Fruit fly (Drosophila melanogaster) whole organism, embryonic: ENCODE results near the gene CG31010.
A peak's percentile ranks its signal among the peaks of the same experiment; 100 is the strongest.

Experiments used
- B-H2 ChIP-seq: fragments of 200-800 bp; sonication (Bioruptor generic); optimal IDR thresholded peaks from 2 replicates; lab custom pipeline; 2018; ENCODE audit warnings: missing biosample characterization, mild to moderate bottlenecking, missing genetic modification characterization
- C15 ChIP-seq: fragments of 200-800 bp; sonication (Bioruptor generic); IDR thresholded peaks from 3 replicates; pipeline ENCODE4 v1.3.6; 2022; ENCODE audit warnings: missing biosample characterization, missing genetic modification characterization
- CG10147 ChIP-seq: fragments of 200-800 bp; sonication (Bioruptor generic); optimal IDR thresholded peaks from 2 replicates; lab custom pipeline; 2019; ENCODE audit warnings: missing biosample characterization, mild to moderate bottlenecking, missing genetic modification characterization, moderate library complexity
- CG10366 ChIP-seq: fragments of 200-800 bp; sonication (Bioruptor generic); IDR thresholded peaks from 2 replicates; pipeline ENCODE4 v1.3.6; 2022; ENCODE audit warnings: missing biosample characterization, missing genetic modification characterization
- CG10462 ChIP-seq: fragments of 200-800 bp; sonication (Bioruptor generic); optimal IDR thresholded peaks from 2 replicates; lab custom pipeline; 2016; ENCODE audit warnings: missing biosample characterization, missing genetic modification characterization
- CG11093 ChIP-seq: fragments of 200-800 bp; sonication (Bioruptor generic); IDR thresholded peaks from 3 replicates; pipeline ENCODE4 v1.3.6; 2022; ENCODE audit warnings: missing biosample characterization, missing genetic modification characterization
- CG12155 ChIP-seq: fragments of 200-800 bp; sonication (Bioruptor generic); optimal IDR thresholded peaks from 3 replicates; lab custom pipeline; 2016; ENCODE audit warnings: missing biosample characterization, missing genetic modification characterization
- CG13123 ChIP-seq: fragments of 200-800 bp; sonication (Bioruptor generic); optimal IDR thresholded peaks from 2 replicates; lab custom pipeline; 2016; ENCODE audit warnings: missing biosample characterization, missing genetic modification characterization
- CG13424 ChIP-seq: fragments of 200-800 bp; sonication (Bioruptor generic); optimal IDR thresholded peaks from 2 replicates; lab custom pipeline; 2019; ENCODE audit warnings: missing biosample characterization, mild to moderate bottlenecking, missing genetic modification characterization, moderate library complexity
- CG13894 ChIP-seq: fragments of 200-800 bp; sonication (Bioruptor generic); optimal IDR thresholded peaks from 3 replicates; lab custom pipeline; 2018; ENCODE audit warnings: missing biosample characterization, mild to moderate bottlenecking, missing genetic modification characterization, moderate library complexity
- CG1529 ChIP-seq: fragments of 200-800 bp; sonication (Bioruptor generic); optimal IDR thresholded peaks from 3 replicates; lab custom pipeline; 2018; ENCODE audit warnings: missing biosample characterization, missing genetic modification characterization
- CG1602 ChIP-seq: fragments of 200-800 bp; sonication (Bioruptor generic); optimal IDR thresholded peaks from 3 replicates; lab custom pipeline; 2016; ENCODE audit warnings: missing biosample characterization, missing genetic modification characterization
- CG17912 ChIP-seq: fragments of 200-800 bp; sonication (Bioruptor generic); optimal IDR thresholded peaks from 2 replicates; lab custom pipeline; 2018; ENCODE audit warnings: missing biosample characterization, mild to moderate bottlenecking, missing genetic modification characterization
- CG18262 ChIP-seq: fragments of 200-800 bp; optimal IDR thresholded peaks from 3 replicates; lab custom pipeline; 2019; ENCODE audit warnings: missing biosample characterization, mild to moderate bottlenecking, missing genetic modification characterization, moderate library complexity
- CG2202 ChIP-seq: fragments of 200-800 bp; sonication (Bioruptor generic); optimal IDR thresholded peaks from 2 replicates; lab custom pipeline; 2018; ENCODE audit warnings: missing biosample characterization, mild to moderate bottlenecking, missing genetic modification characterization
- CG32767 ChIP-seq: fragments of 200-800 bp; sonication (Bioruptor generic); IDR thresholded peaks from 2 replicates; pipeline ENCODE4 v1.3.6; 2022; ENCODE audit warnings: missing biosample characterization, missing genetic modification characterization
- CG34376 ChIP-seq: fragments of 200-800 bp; sonication (Bioruptor generic); optimal IDR thresholded peaks from 2 replicates; lab custom pipeline; 2018; ENCODE audit warnings: missing biosample characterization, mild to moderate bottlenecking, missing genetic modification characterization
- CG42726 ChIP-seq: fragments of 200-800 bp; sonication (Bioruptor generic); IDR thresholded peaks from 2 replicates; pipeline ENCODE4 v1.3.6; 2022; ENCODE audit warnings: missing biosample characterization, missing genetic modification characterization; ENCODE audit not compliant: partially characterized antibody
- CG4404 ChIP-seq: fragments of 200-800 bp; sonication (Bioruptor generic); IDR thresholded peaks from 2 replicates; pipeline ENCODE4 v1.3.6; 2022; ENCODE audit warnings: missing biosample characterization, missing genetic modification characterization
- CG4424 ChIP-seq: fragments of 200-800 bp; sonication (Bioruptor generic); optimal IDR thresholded peaks from 3 replicates; lab custom pipeline; 2016; ENCODE audit warnings: missing biosample characterization, missing genetic modification characterization
- CG6689 ChIP-seq: fragments of 200-800 bp; sonication (Bioruptor generic); IDR thresholded peaks from 2 replicates; pipeline ENCODE4 v1.3.6; 2022; ENCODE audit warnings: missing biosample characterization, missing genetic modification characterization
- CG7928 ChIP-seq: fragments of 200-800 bp; sonication (Bioruptor generic); optimal IDR thresholded peaks from 2 replicates; lab custom pipeline; 2017; ENCODE audit warnings: missing biosample characterization, mild to moderate bottlenecking, missing genetic modification characterization
- CG8359 ChIP-seq: fragments of 200-800 bp; sonication (Bioruptor generic); optimal IDR thresholded peaks from 2 replicates; lab custom pipeline; 2017; ENCODE audit warnings: missing biosample characterization, mild to moderate bottlenecking, missing genetic modification characterization, borderline replicate concordance
- CG9727 ChIP-seq: fragments of 200-800 bp; sonication (Bioruptor generic); optimal IDR thresholded peaks from 3 replicates; lab custom pipeline; 2017; ENCODE audit warnings: missing biosample characterization, mild to moderate bottlenecking, missing genetic modification characterization
- CrebB ChIP-seq: fragments of 200-800 bp; sonication (Bioruptor generic); optimal IDR thresholded peaks from 3 replicates; lab custom pipeline; 2018; ENCODE audit warnings: missing biosample characterization, mild to moderate bottlenecking, missing genetic modification characterization
- D19A ChIP-seq: fragments of 200-800 bp; optimal IDR thresholded peaks from 3 replicates; lab custom pipeline; 2019; ENCODE audit warnings: missing biosample characterization, mild to moderate bottlenecking, missing genetic modification characterization, moderate library complexity
- Drgx ChIP-seq: fragments of 200-800 bp; sonication (Bioruptor generic); IDR thresholded peaks from 2 replicates; pipeline ENCODE4 v1.3.6; 2022; ENCODE audit warnings: missing biosample characterization, missing genetic modification characterization
- Gsc ChIP-seq: fragments of 200-800 bp; sonication (Bioruptor generic); IDR thresholded peaks from 2 replicates; pipeline ENCODE4 v1.3.6; 2022; ENCODE audit warnings: missing biosample characterization, missing genetic modification characterization
- HLH3B ChIP-seq: fragments of 200-800 bp; sonication (Bioruptor generic); IDR thresholded peaks from 2 replicates; pipeline ENCODE4 v1.3.6; 2022; ENCODE audit warnings: missing biosample characterization, missing genetic modification characterization
- HmgD ChIP-seq: fragments of 200-800 bp; sonication (Bioruptor generic); optimal IDR thresholded peaks from 3 replicates; lab custom pipeline; 2016; ENCODE audit warnings: missing biosample characterization, missing genetic modification characterization
- Med ChIP-seq: fragments of 200-800 bp; sonication (Bioruptor generic); peaks from one replicate; lab custom pipeline; 2016; ENCODE audit warnings: missing biosample characterization, missing genetic modification characterization, mild to moderate bottlenecking, inconsistent platforms, moderate library complexity
- Myb ChIP-seq: fragments of 200-800 bp; sonication (Bioruptor generic); optimal IDR thresholded peaks from 2 replicates; lab custom pipeline; 2016; ENCODE audit warnings: missing biosample characterization, missing genetic modification characterization
- Nf-YA ChIP-seq: fragments of 200-800 bp; sonication (Bioruptor generic); IDR thresholded peaks from 2 replicates; pipeline ENCODE4 v1.3.6; 2022; ENCODE audit warnings: missing biosample characterization, missing genetic modification characterization
- Nf-YC ChIP-seq: fragments of 200-800 bp; optimal IDR thresholded peaks from 3 replicates; lab custom pipeline; 2019; ENCODE audit warnings: missing biosample characterization, mild to moderate bottlenecking, missing genetic modification characterization, moderate library complexity
- Pdp1 ChIP-seq, 2 experiments: fragments of 200-800 bp; sonication (Bioruptor generic); optimal IDR thresholded peaks; 3 replicates each; lab custom pipeline; 2016; ENCODE audit warnings: missing biosample characterization in 2 of 2, missing genetic modification characterization in 2 of 2, mild to moderate bottlenecking in 1 of 2, moderate library complexity in 1 of 2
- cad ChIP-seq: fragments of >200 bp; optimal IDR thresholded peaks from 2 replicates; lab custom pipeline; 2017; ENCODE audit warnings: missing biosample characterization, missing genetic modification characterization
- crol ChIP-seq: fragments of 200-800 bp; sonication (Bioruptor generic); IDR thresholded peaks from 2 replicates; pipeline ENCODE4 v1.3.6; 2022; ENCODE audit warnings: missing biosample characterization, missing genetic modification characterization
- fd96Cb ChIP-seq: fragments of 200-800 bp; sonication (Bioruptor generic); optimal IDR thresholded peaks from 2 replicates; lab custom pipeline; 2018; ENCODE audit warnings: missing biosample characterization, mild to moderate bottlenecking, missing genetic modification characterization, moderate library complexity
- ftz-f1 ChIP-seq: fragments of 200-800 bp; sonication (Bioruptor generic); optimal IDR thresholded peaks from 2 replicates; lab custom pipeline; 2016; ENCODE audit warnings: missing biosample characterization, missing genetic modification characterization
- h ChIP-seq: fragments of >200 bp; optimal IDR thresholded peaks from 2 replicates; lab custom pipeline; 2017
- hth ChIP-seq: fragments of >200 bp; optimal IDR thresholded peaks from 2 replicates; lab custom pipeline; 2017; ENCODE audit warnings: inconsistent platforms
- lola ChIP-seq, 3 experiments: fragments of >200 bp in 2 of 3; fragments of 200-800 bp in 1 of 3; sonication (Bioruptor generic) in 1 of 3; optimal IDR thresholded peaks; 2 replicates each; lab custom pipeline; 2017 to 2019; ENCODE audit warnings: missing biosample characterization in 3 of 3, missing genetic modification characterization in 3 of 3, mild to moderate bottlenecking in 1 of 3, moderate library complexity in 1 of 3
- pfk ChIP-seq: fragments of 200-800 bp; sonication (Bioruptor generic); optimal IDR thresholded peaks from 2 replicates; lab custom pipeline; 2018; ENCODE audit warnings: missing biosample characterization, mild to moderate bottlenecking, missing genetic modification characterization, moderate library complexity
- row ChIP-seq: fragments of 200-800 bp; sonication (Bioruptor generic); IDR thresholded peaks from 3 replicates; pipeline ENCODE4 v1.3.6; 2022; ENCODE audit warnings: missing biosample characterization, missing genetic modification characterization
- schlank ChIP-seq: fragments of 200-800 bp; sonication (Bioruptor generic); optimal IDR thresholded peaks from 2 replicates; lab custom pipeline; 2018; ENCODE audit warnings: missing biosample characterization, mild to moderate bottlenecking, missing genetic modification characterization
- slbo ChIP-seq: fragments of 200-800 bp; sonication (Bioruptor generic); IDR thresholded peaks from 2 replicates; pipeline ENCODE4 v1.3.6; 2022; ENCODE audit warnings: missing biosample characterization, missing genetic modification characterization
- sqz ChIP-seq: fragments of 200-800 bp; sonication (Bioruptor generic); optimal IDR thresholded peaks from 3 replicates; lab custom pipeline; 2018; ENCODE audit warnings: missing biosample characterization, mild to moderate bottlenecking, missing genetic modification characterization
- sr ChIP-seq: fragments of 200-800 bp; sonication (Bioruptor generic); IDR thresholded peaks from 3 replicates; pipeline ENCODE4 v1.3.6; 2022; ENCODE audit warnings: missing biosample characterization, missing genetic modification characterization
- sug ChIP-seq: fragments of 200-800 bp; optimal IDR thresholded peaks from 2 replicates; lab custom pipeline; 2019; ENCODE audit warnings: missing biosample characterization, mild to moderate bottlenecking, missing genetic modification characterization, moderate library complexity
- tna ChIP-seq: fragments of 200-800 bp; sonication (Bioruptor generic); IDR thresholded peaks from 2 replicates; pipeline ENCODE4 v1.3.6; 2022; ENCODE audit warnings: missing biosample characterization, missing genetic modification characterization; ENCODE audit not compliant: partially characterized antibody
- zfh1 ChIP-seq: fragments of 200-800 bp; sonication (Bioruptor generic); IDR thresholded peaks from 3 replicates; pipeline ENCODE4 v1.3.6; 2022; ENCODE audit warnings: missing biosample characterization, missing genetic modification characterization

Gene CG31010

DNA sequence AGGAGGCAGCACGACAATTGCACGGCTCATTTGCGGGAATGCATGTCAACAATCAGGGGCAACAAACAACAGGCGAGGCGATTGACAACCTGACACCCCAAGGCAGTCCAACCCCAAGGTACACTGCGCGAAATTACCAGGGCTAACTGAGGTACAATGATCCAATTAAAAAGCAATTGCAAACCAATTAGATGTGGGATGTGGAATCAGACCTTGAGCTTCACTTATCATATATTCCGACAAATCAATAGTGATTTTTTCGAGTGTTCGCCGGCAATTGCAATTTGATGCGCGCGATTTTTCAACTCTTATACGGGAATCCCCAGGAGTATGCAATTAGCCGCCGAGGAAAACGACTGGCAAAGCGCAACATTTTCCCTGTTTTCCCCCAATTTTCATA is 41.1 kb upstream of the CG31010 start (continued):
- TF ChIP-seq crol (GFP tag; lab: Robert Waterston, UW), result no peak
- no peak for TF ChIP-seq CG12155
- TF ChIP-seq B-H2 (GFP tag; lab: Kevin White, UChicago), result no peak
- no peak for TF ChIP-seq CG10462 (GFP tag; lab: Kevin White, UChicago)
- no peak for TF ChIP-seq HLH3B (GFP tag; lab: Robert Waterston, UW)
- no peak for TF ChIP-seq C15 (GFP tag; lab: Robert Waterston, UW)
- TF ChIP-seq CrebB (tag; lab: Kevin White, UChicago), result no peak
- no peak for TF ChIP-seq CG1602
- TF ChIP-seq schlank, result no peak
- no peak for TF ChIP-seq fd96Cb (tag; lab: Kevin White, UChicago)
- TF ChIP-seq CG10147, result no peak
- no peak for TF ChIP-seq cad
- no peak for TF ChIP-seq pfk
- TF ChIP-seq CG18262 (tag; lab: Kevin White, UChicago), result peak; percentile 4
- TF ChIP-seq zfh1 (GFP tag; lab: Robert Waterston, UW), result 0 out of 3 replicates have a peak, but pooled peaks have one; percentile 52
- TF ChIP-seq Gsc (GFP tag; lab: Robert Waterston, UW), result 0 out of 2 replicates have a peak, but pooled peaks have one; percentile 13
- no peak for TF ChIP-seq CG11093 (GFP tag; lab: Robert Waterston, UW)
- no peak for TF ChIP-seq CG13894 (tag; lab: Kevin White, UChicago)
- TF ChIP-seq HmgD, result no peak
- TF ChIP-seq CG4404 (GFP tag; lab: Robert Waterston, UW), result peak; percentile 49; the same call in 1 of the 2 replicates
- TF ChIP-seq Pdp1 (GFP tag; optimal IDR thresholded peaks at IDR 0.05; lab: Kevin White, UChicago), result no peak
- no peak for TF ChIP-seq CG10366 (GFP tag; lab: Robert Waterston, UW)
- TF ChIP-seq ftz-f1 (GFP tag; lab: Kevin White, UChicago), result no peak
- no peak for TF ChIP-seq sqz (GFP tag; lab: Kevin White, UChicago)
- TF ChIP-seq Drgx (GFP tag; lab: Robert Waterston, UW), result 0 out of 2 replicates have a peak, but pooled peaks have one; percentile 14
- peak; percentile 46; the same call in 1 of the 2 replicates for TF ChIP-seq CG6689
- no peak for TF ChIP-seq CG8359
- no peak for TF ChIP-seq Nf-YC (tag; lab: Kevin White, UChicago)
- no peak for TF ChIP-seq CG13424

DNA sequence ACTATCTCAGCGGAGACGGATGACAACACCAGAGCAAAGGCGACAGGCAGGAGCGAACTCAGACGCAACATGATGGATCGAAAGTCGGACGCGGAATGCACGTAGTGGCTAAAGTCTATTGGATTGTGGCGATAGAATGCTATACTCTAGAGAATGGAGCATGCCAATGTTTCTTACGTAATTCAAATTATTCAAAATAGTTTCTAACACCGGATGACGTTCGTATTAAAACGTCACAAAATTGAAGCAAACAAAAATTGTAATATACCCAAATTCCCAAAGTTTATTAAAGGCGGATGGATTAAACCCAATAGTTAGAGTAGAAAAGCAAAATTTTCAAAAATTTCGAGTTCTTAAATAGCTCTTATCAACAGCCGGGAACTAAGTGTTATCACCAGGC is 40.3 kb upstream of the CG31010 start, which contains the start of gene Npc2h:
Gene Npc2h (minus strand): TSS at position 101 of the 400 bp plus-strand sequence.
- TF ChIP-seq lola (GFP tag; optimal IDR thresholded peaks at IDR 0.05; lab: Kevin White, UChicago) (no peak), Pdp1 (GFP tag; optimal IDR thresholded peaks at IDR 0.05; lab: Kevin White, UChicago) (peak in 1 of 2 experiments; percentile 55), CG17912 (GFP tag; lab: Kevin White, UChicago) (no peak)

DNA sequence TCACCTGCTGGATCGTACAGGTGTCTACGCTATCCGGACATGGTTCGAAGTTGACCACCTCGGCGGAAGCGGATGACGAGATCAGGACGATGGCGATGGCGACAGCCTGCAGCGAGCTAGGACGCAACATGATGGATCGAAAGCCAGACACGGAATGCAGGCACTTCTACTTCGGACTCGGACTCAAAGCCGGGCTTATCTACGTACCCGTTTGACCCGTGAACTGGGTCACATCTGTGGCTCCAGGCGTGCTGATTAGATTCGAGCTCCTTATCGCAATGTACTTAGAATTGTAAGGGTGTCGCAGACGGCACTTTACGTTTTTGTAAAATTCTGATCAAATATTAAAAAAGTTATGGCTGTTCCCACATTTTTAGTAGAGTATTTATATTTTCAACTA is 39.2 kb upstream of the CG31010 start, which contains the start of gene Npc2g:
Gene Npc2g (minus strand): TSS at position 160 of the 400 bp plus-strand sequence.
- TF ChIP-seq CG13123 (GFP tag; lab: Kevin White, UChicago), result no peak
- TF ChIP-seq Myb (GFP tag; lab: Kevin White, UChicago), result no peak
- TF ChIP-seq CG7928 (GFP tag; lab: Kevin White, UChicago), result no peak
- peak; percentile 2 for TF ChIP-seq CG34376 (GFP tag; lab: Kevin White, UChicago)
- TF ChIP-seq sr (GFP tag; lab: Robert Waterston, UW), result no peak
- TF ChIP-seq D19A, result peak; percentile 79
- no peak for TF ChIP-seq CG32767
- TF ChIP-seq CG12155, result no peak
- peak; percentile 8 for TF ChIP-seq Med (GFP tag; lab: Kevin White, UChicago)
- TF ChIP-seq Nf-YA (GFP tag; lab: Robert Waterston, UW), result no peak
- TF ChIP-seq sug, result peak; percentile 9
- TF ChIP-seq hth (lab: Kevin White, UChicago), result no peak
- TF ChIP-seq h (lab: Kevin White, UChicago), result no peak
- TF ChIP-seq slbo, result no peak
- TF ChIP-seq CG4424 (GFP tag; lab: Kevin White, UChicago), result no peak
- no peak for TF ChIP-seq CG2202
- no peak for TF ChIP-seq CG42726
- no peak for TF ChIP-seq tna
- no peak for TF ChIP-seq CG1529 (GFP tag; lab: Kevin White, UChicago)
- no peak for TF ChIP-seq CG9727 (GFP tag; lab: Kevin White, UChicago)
- TF ChIP-seq row, result peak; percentile 28; the same call in 1 of the 3 replicates
